Worm (Caenorhabditis elegans) whole organism, L4/young adult: Measurements from ENCODE around the gene acbp-8.
"Not testable (repeated sequence)": the region's sequence is repeated elsewhere in the genome, so short reads cannot be mapped to it uniquely, and the experiment has no call there.

Experiments
- W03F9.2 ChIP-seq: fragments of 150-350 bp; optimal IDR thresholded peaks from 2 replicates; lab custom pipeline; 2014; ENCODE audit warnings: missing biosample characterization, missing genetic modification characterization
- dao-5 ChIP-seq: sonication (generic microtip); optimal IDR thresholded peaks from 2 replicates; lab custom pipeline; 2016; ENCODE audit warnings: missing genotype, missing genetic modification characterization, moderate library complexity, missing compliant biosample characterization
- him-1 ChIP-seq: sonication (generic microtip); optimal IDR thresholded peaks from 2 replicates; lab custom pipeline; 2016; ENCODE audit warnings: missing genotype, missing genetic modification reagents, missing genetic modification characterization, missing compliant biosample characterization

acbp-8 gene

ce11 chrIII:2628690-2629089 lies at the start of gene acbp-8:
TSS of gene acbp-8 (plus strand) at chrIII:2629013.
- TF ChIP-seq dao-5 (tag; lab: Kevin White, UChicago) (no peak), W03F9.2 (no peak), him-1 (tag; lab: Kevin White, UChicago) (no peak)

- no peak for TF ChIP-seq W03F9.2
- TF ChIP-seq dao-5 (tag; lab: Kevin White, UChicago), result no peak
- no peak for TF ChIP-seq him-1 (tag; lab: Kevin White, UChicago)
Observed at ce11 chrIII:2586193-2586592, 42.6 kb upstream of the acbp-8 start, which contains the start of gene gpa-17. TSS of gene gpa-17 (plus strand) at chrIII:2586555.

ce11 chrIII:2596984-2597454 lies 31.8 kb upstream of the acbp-8 start, which contains the start of gene apb-1:
TSS of gene apb-1 (minus strand) at chrIII:2597034.
- TF ChIP-seq dao-5 (tag; lab: Kevin White, UChicago) (no peak), him-1 (tag; lab: Kevin White, UChicago) (peak; percentile 87), W03F9.2 (peak; percentile 94)

ce11 chrIII:2597753-2598152 lies 31.1 kb upstream of the acbp-8 start, which contains the start of gene mdt-19:
TSS of gene mdt-19 (plus strand) at chrIII:2598053.
- TF ChIP-seq W03F9.2 (no peak), dao-5 (tag; lab: Kevin White, UChicago) (no peak), him-1 (tag; lab: Kevin White, UChicago) (no peak)

ce11 chrIII:2598491-2599065 lies 30.2 kb upstream of the acbp-8 start:
- TF ChIP-seq dao-5 (tag; lab: Kevin White, UChicago) (no peak), him-1 (tag; lab: Kevin White, UChicago) (no peak), W03F9.2 (no peak)

- TF ChIP-seq W03F9.2 (no peak), dao-5 (tag; lab: Kevin White, UChicago) (no peak), him-1 (tag; lab: Kevin White, UChicago) (no peak)
Observed at ce11 chrIII:2603671-2604070, 25.1 kb upstream of the acbp-8 start, which contains the start of gene Y71H2B.11. TSS of gene Y71H2B.11 (plus strand) at chrIII:2603971.

ce11 chrIII:2607717-2608116 lies 21.1 kb upstream of the acbp-8 start, which contains the start of gene Y71H2B.5:
TSS of gene Y71H2B.5 (plus strand) at chrIII:2608017.
- TF ChIP-seq dao-5 (tag; lab: Kevin White, UChicago); W03F9.2; him-1 (tag; lab: Kevin White, UChicago): not testable (repeated sequence)

ce11 chrIII:2616212-2616611 lies 12.6 kb upstream of the acbp-8 start:
- TF ChIP-seq him-1 (tag; lab: Kevin White, UChicago) (no peak), W03F9.2 (no peak), dao-5 (tag; lab: Kevin White, UChicago) (no peak)

- no peak for TF ChIP-seq him-1 (tag; lab: Kevin White, UChicago)
- no peak for TF ChIP-seq dao-5 (tag; lab: Kevin White, UChicago)
- no peak for TF ChIP-seq W03F9.2
Observed at ce11 chrIII:2618663-2619062, 10.2 kb upstream of the acbp-8 start, which contains the start of gene Y71H2B.4. TSS of gene Y71H2B.4 (plus strand) at chrIII:2618963.

- TF ChIP-seq dao-5 (tag; lab: Kevin White, UChicago), result no peak
- TF ChIP-seq him-1 (tag; lab: Kevin White, UChicago), result no peak
- TF ChIP-seq W03F9.2, result no peak
Observed at ce11 chrIII:2619559-2619958, 9.3 kb upstream of the acbp-8 start, which contains the start of gene ppfr-4. TSS of gene ppfr-4 (plus strand) at chrIII:2619936.

- no peak for TF ChIP-seq W03F9.2
- TF ChIP-seq him-1 (tag; lab: Kevin White, UChicago), result no peak
- TF ChIP-seq dao-5 (tag; lab: Kevin White, UChicago), result no peak
Observed at ce11 chrIII:2622870-2623269, 5.9 kb upstream of the acbp-8 start, which contains the start of gene Y71H2B.2. TSS of gene Y71H2B.2 (plus strand) at chrIII:2623170.

ce11 chrIII:2632819-2633398 lies 4.1 kb downstream of the acbp-8 start:
- TF ChIP-seq dao-5 (tag; lab: Kevin White, UChicago), result no peak
- no peak for TF ChIP-seq him-1 (tag; lab: Kevin White, UChicago)
- no peak for TF ChIP-seq W03F9.2

- TF ChIP-seq him-1 (tag; lab: Kevin White, UChicago) (no peak), dao-5 (tag; lab: Kevin White, UChicago) (no peak), W03F9.2 (no peak)
Observed at ce11 chrIII:2634577-2634976, 5.8 kb downstream of the acbp-8 start.

ce11 chrIII:2636137-2636536 lies 7.3 kb downstream of the acbp-8 start, which contains the start of gene zmp-2:
TSS of gene zmp-2 (plus strand) at chrIII:2636383.
- no peak for TF ChIP-seq dao-5 (tag; lab: Kevin White, UChicago)
- TF ChIP-seq him-1 (tag; lab: Kevin White, UChicago), result no peak
